Worm (Caenorhabditis elegans) whole organism, L1 larva: Measurements from ENCODE around the gene pyt-1.

Experiments
- C04F5.9 ChIP-seq: sonication (generic microtip); optimal IDR thresholded peaks from 2 replicates; lab custom pipeline; 2016; ENCODE audit warnings: missing genetic modification characterization, missing compliant biosample characterization
- C16A3.4 ChIP-seq: fragments of 150-350 bp; optimal IDR thresholded peaks from 2 replicates; lab custom pipeline; 2014; ENCODE audit warnings: missing biosample characterization, missing genetic modification characterization
- F16B12.6 ChIP-seq: fragments of 150-350 bp; optimal IDR thresholded peaks from 2 replicates; lab custom pipeline; 2014; ENCODE audit warnings: missing biosample characterization, missing genetic modification characterization
- Y116A8C.19 ChIP-seq: sonication (generic microtip); optimal IDR thresholded peaks from 2 replicates; lab custom pipeline; 2016; ENCODE audit warnings: missing compliant biosample characterization, missing genetic modification characterization, borderline replicate concordance
- alr-1 ChIP-seq: fragments of 200-800 bp; sonication (Bioruptor generic); optimal IDR thresholded peaks from 2 replicates; lab custom pipeline; 2018; ENCODE audit warnings: borderline replicate concordance, mild to moderate bottlenecking, missing genetic modification characterization, missing compliant biosample characterization
- ama-1 ChIP-seq: fragments of 150-350 bp; optimal IDR thresholded peaks from 2 replicates; lab custom pipeline; 2014
- blmp-1 ChIP-seq: fragments of 150-350 bp; optimal IDR thresholded peaks from 2 replicates; lab custom pipeline; 2014; ENCODE audit warnings: missing biosample characterization, missing genetic modification characterization
- ceh-82 ChIP-seq, 3 experiments: fragments of 150-350 bp in 1 of 3; sonication (generic microtip) in 2 of 3; optimal IDR thresholded peaks; 2 replicates each; lab custom pipeline; 2014 to 2017; ENCODE audit warnings: missing biosample characterization in 3 of 3, missing genetic modification characterization in 3 of 3
- ceh-90 ChIP-seq: sonication (generic microtip); optimal IDR thresholded peaks from 2 replicates; lab custom pipeline; 2016; ENCODE audit warnings: missing genetic modification characterization, missing compliant biosample characterization
- ces-1 ChIP-seq: fragments of 150-350 bp; optimal IDR thresholded peaks from 2 replicates; lab custom pipeline; 2014; ENCODE audit warnings: missing biosample characterization, missing genetic modification reagents, missing genetic modification characterization
- dsc-1 ChIP-seq: sonication (generic microtip); optimal IDR thresholded peaks from 2 replicates; lab custom pipeline; 2016; ENCODE audit warnings: mild to moderate bottlenecking, missing genetic modification characterization, missing compliant biosample characterization
- efl-1 ChIP-seq, 4 experiments: fragments of 150-350 bp; optimal IDR thresholded peaks in 3 of 4; peaks in 1 of 4; 1 replicate in 1 of 4; 2 replicates in 3 of 4; lab custom pipeline; 2014; ENCODE audit warnings: missing biosample characterization in 2 of 4, missing genetic modification characterization in 2 of 4, missing genetic modification reagents in 2 of 4
- egl-13 ChIP-seq: sonication (generic microtip); optimal IDR thresholded peaks from 2 replicates; lab custom pipeline; 2016; ENCODE audit warnings: missing genotype, missing genetic modification reagents, missing genetic modification characterization, missing compliant biosample characterization
- elt-2 ChIP-seq: sonication (generic microtip); optimal IDR thresholded peaks from 2 replicates; lab custom pipeline; 2016; ENCODE audit warnings: missing genetic modification characterization, mild to moderate bottlenecking, inconsistent platforms, missing compliant biosample characterization, missing genetic modification reagents
- ets-5 ChIP-seq: fragments of 200-800 bp; sonication (Bioruptor generic); IDR thresholded peaks from 2 replicates; pipeline ENCODE4 v1.3.6; 2022; ENCODE audit warnings: missing genetic modification characterization, missing compliant biosample characterization
- fkh-8 ChIP-seq: sonication (generic microtip); optimal IDR thresholded peaks from 2 replicates; lab custom pipeline; 2016; ENCODE audit warnings: mild to moderate bottlenecking, missing genetic modification characterization, missing compliant biosample characterization
- grh-1 ChIP-seq: fragments of 200-800 bp; sonication (Bioruptor generic); IDR thresholded peaks from 2 replicates; pipeline ENCODE4 v1.3.6; 2022; ENCODE audit warnings: missing genetic modification reagents, missing genetic modification characterization, missing compliant biosample characterization
- hlh-17 ChIP-seq: fragments of 200-800 bp; sonication (Bioruptor generic); optimal IDR thresholded peaks from 2 replicates; lab custom pipeline; 2018; ENCODE audit warnings: missing genetic modification characterization, mild to moderate bottlenecking, missing compliant biosample characterization, moderate library complexity, borderline replicate concordance
- hlh-4 ChIP-seq: sonication (generic microtip); optimal IDR thresholded peaks from 2 replicates; lab custom pipeline; 2016; ENCODE audit warnings: mild to moderate bottlenecking, missing genetic modification characterization, missing compliant biosample characterization
- irx-1 ChIP-seq: sonication (generic microtip); optimal IDR thresholded peaks from 2 replicates; lab custom pipeline; 2016; ENCODE audit warnings: missing genetic modification characterization, missing compliant biosample characterization
- isw-1 ChIP-seq: fragments of 200-800 bp; sonication (Bioruptor generic); IDR thresholded peaks from 2 replicates; pipeline ENCODE4 v1.3.6; 2022; ENCODE audit warnings: missing genetic modification characterization, missing compliant biosample characterization
- jun-1 ChIP-seq: fragments of 150-350 bp; optimal IDR thresholded peaks from 2 replicates; lab custom pipeline; 2014; ENCODE audit warnings: missing biosample characterization, missing genetic modification reagents, missing genetic modification characterization
- lin-13 ChIP-seq: fragments of 150-350 bp; optimal IDR thresholded peaks from 2 replicates; lab custom pipeline; 2014; ENCODE audit warnings: missing biosample characterization, missing genetic modification reagents, missing genetic modification characterization
- lin-14 ChIP-seq: fragments of 200-800 bp; sonication (Bioruptor generic); optimal IDR thresholded peaks from 2 replicates; lab custom pipeline; 2018; ENCODE audit warnings: mild to moderate bottlenecking, missing genetic modification characterization, moderate library complexity, missing compliant biosample characterization
- lin-15B ChIP-seq: fragments of 150-350 bp; sonication (generic microtip); optimal IDR thresholded peaks from 3 replicates; lab custom pipeline; 2014; ENCODE audit warnings: missing biosample characterization, missing genetic modification characterization
- lin-35 ChIP-seq, 2 experiments: fragments of 150-350 bp; optimal IDR thresholded peaks; 2 replicates each; lab custom pipeline; 2014; ENCODE audit warnings: missing biosample characterization in 2 of 2, missing genetic modification characterization in 2 of 2, missing genetic modification reagents in 2 of 2
- lsy-2 ChIP-seq, 2 experiments: fragments of 150-350 bp; optimal IDR thresholded peaks; 2 replicates each; lab custom pipeline; 2014; ENCODE audit warnings: missing biosample characterization in 2 of 2, missing genetic modification characterization in 2 of 2
- mab-9 ChIP-seq: fragments of 200-800 bp; sonication (Bioruptor generic); IDR thresholded peaks from 2 replicates; pipeline ENCODE4 v1.3.6; 2022; ENCODE audit warnings: missing genetic modification reagents, missing genetic modification characterization, missing compliant biosample characterization
- mef-2 ChIP-seq: fragments of 150-350 bp; optimal IDR thresholded peaks from 2 replicates; lab custom pipeline; 2014; ENCODE audit warnings: missing biosample characterization, missing genetic modification characterization
- mep-1 ChIP-seq: fragments of 150-350 bp; optimal IDR thresholded peaks from 2 replicates; lab custom pipeline; 2014; ENCODE audit warnings: missing biosample characterization, missing genetic modification characterization
- nhr-12 ChIP-seq: sonication (generic microtip); optimal IDR thresholded peaks from 2 replicates; lab custom pipeline; 2017; ENCODE audit warnings: missing biosample characterization, missing genetic modification characterization
- nhr-19 ChIP-seq: fragments of 200-800 bp; sonication (Bioruptor generic); conservative IDR thresholded peaks from 2 replicates; pipeline ENCODE4 v1.3.6; 2022; ENCODE audit warnings: missing genetic modification characterization, missing compliant biosample characterization
- nhr-237 ChIP-seq: fragments of 150-350 bp; optimal IDR thresholded peaks from 2 replicates; lab custom pipeline; 2014; ENCODE audit warnings: missing biosample characterization, missing genetic modification characterization
- nhr-47 ChIP-seq: sonication (generic microtip); optimal IDR thresholded peaks from 2 replicates; lab custom pipeline; 2016; ENCODE audit warnings: mild to moderate bottlenecking, missing genetic modification characterization, moderate library complexity, missing compliant biosample characterization
- nhr-71 ChIP-seq: sonication (generic microtip); optimal IDR thresholded peaks from 2 replicates; lab custom pipeline; 2016; ENCODE audit warnings: mild to moderate bottlenecking, missing genetic modification characterization, moderate library complexity, missing compliant biosample characterization
- nhr-76 ChIP-seq: sonication (generic microtip); optimal IDR thresholded peaks from 2 replicates; lab custom pipeline; 2017; ENCODE audit warnings: missing biosample characterization, missing genetic modification characterization
- nhr-84 ChIP-seq: sonication (generic microtip); optimal IDR thresholded peaks from 2 replicates; lab custom pipeline; 2017; ENCODE audit warnings: missing biosample characterization, missing genetic modification characterization
- nhr-90 ChIP-seq: sonication (generic microtip); optimal IDR thresholded peaks from 2 replicates; lab custom pipeline; 2016; ENCODE audit warnings: mild to moderate bottlenecking, missing genetic modification characterization, missing compliant biosample characterization; ENCODE audit not compliant: poor library complexity
- pax-3 ChIP-seq: fragments of 200-800 bp; sonication (Bioruptor generic); optimal IDR thresholded peaks from 2 replicates; lab custom pipeline; 2018; ENCODE audit warnings: mild to moderate bottlenecking, missing genetic modification characterization, moderate library complexity, missing compliant biosample characterization
- skn-1 ChIP-seq: fragments of 150-350 bp; optimal IDR thresholded peaks from 2 replicates; lab custom pipeline; 2014; ENCODE audit warnings: missing biosample characterization, missing genetic modification characterization
- snu-23 ChIP-seq: sonication (generic microtip); optimal IDR thresholded peaks from 2 replicates; lab custom pipeline; 2016; ENCODE audit warnings: missing genetic modification characterization, missing compliant biosample characterization
- tlp-1 ChIP-seq: fragments of 150-350 bp; optimal IDR thresholded peaks from 2 replicates; lab custom pipeline; 2014; ENCODE audit warnings: missing biosample characterization, missing genetic modification characterization
- unc-86 ChIP-seq: sonication (generic microtip); optimal IDR thresholded peaks from 2 replicates; lab custom pipeline; 2016; ENCODE audit warnings: missing genetic modification characterization, missing compliant biosample characterization
- vab-15 ChIP-seq: sonication (generic microtip); optimal IDR thresholded peaks from 2 replicates; lab custom pipeline; 2017; ENCODE audit warnings: missing genotype, mild to moderate bottlenecking, missing genetic modification characterization, missing compliant biosample characterization
- xbp-1 ChIP-seq: sonication (generic microtip); optimal IDR thresholded peaks from 2 replicates; lab custom pipeline; 2016; ENCODE audit warnings: missing genetic modification characterization, missing compliant biosample characterization
- zip-4 ChIP-seq: fragments of 200-800 bp; sonication (Bioruptor generic); optimal IDR thresholded peaks from 2 replicates; lab custom pipeline; 2018; ENCODE audit warnings: mild to moderate bottlenecking, missing genetic modification characterization, moderate library complexity, missing compliant biosample characterization
- ztf-11 ChIP-seq, 2 experiments: sonication (generic microtip); optimal IDR thresholded peaks; 2 replicates each; lab custom pipeline; 2016 to 2017; ENCODE audit warnings: missing genetic modification characterization in 2 of 2, missing biosample characterization in 1 of 2, missing compliant biosample characterization in 1 of 2

The pyt-1 gene

DNA sequence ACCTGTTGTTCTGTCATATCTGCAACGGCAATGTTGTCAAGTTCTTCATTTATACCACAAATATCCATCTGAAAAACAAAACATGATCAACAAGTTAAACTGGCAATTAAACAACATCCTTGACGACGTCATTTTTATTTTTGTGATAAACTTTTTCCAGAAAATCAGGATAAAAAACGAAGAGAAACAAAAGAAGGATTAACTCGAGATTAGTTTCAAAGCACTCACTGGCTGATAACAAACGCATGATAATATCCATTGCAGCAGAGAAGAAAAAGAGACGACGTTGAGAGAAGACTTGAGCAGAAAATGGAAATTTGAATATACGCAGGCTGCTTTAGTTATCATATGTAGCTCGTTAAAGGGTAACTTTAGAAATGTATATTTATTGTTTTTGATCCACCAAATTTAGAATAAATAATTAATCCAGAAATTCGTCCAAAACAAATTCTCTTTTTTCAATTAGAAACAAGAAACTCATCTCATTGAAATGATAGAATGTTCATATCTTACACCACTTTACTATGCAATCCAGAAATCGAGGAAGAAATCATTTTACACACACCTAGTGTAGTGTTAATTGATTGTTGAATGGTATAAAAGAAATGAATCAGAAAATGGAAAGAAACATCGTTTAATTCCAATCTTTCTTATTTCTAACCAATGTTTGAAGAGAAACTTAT is 12.1 kb upstream of the pyt-1 start, which contains the start of the genes C12D8.21 and col-148 (continued):
- TF ChIP-seq mab-9 (GFP tag; lab: Robert Waterston, UW) (no peak), elt-2 (no peak), dsc-1 (peak; percentile 96), ets-5 (no peak), lin-35 (GFP tag; optimal IDR thresholded peaks at IDR 0.05; lab: Kevin White, UChicago) (no peak), jun-1 (tag; lab: Kevin White, UChicago) (no peak)

DNA sequence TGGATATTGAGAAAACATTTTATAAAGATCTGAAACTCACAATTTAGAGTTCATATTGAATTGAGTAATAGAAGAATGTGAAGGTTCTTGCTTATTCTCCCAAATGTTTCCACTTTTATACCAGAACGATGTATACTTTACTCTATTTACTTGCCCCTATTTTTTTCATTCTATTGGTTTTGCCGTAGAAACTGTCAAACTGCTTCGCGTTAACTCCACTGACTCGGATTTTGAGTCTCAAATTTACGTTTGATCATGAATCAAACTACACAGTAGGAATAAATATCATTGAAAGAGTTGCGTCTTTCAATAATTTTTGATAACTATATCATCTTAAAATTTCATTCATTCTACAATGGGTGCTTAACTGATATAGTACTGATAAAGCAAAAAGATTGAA is 10.7 kb upstream of the pyt-1 start, which contains the start of gene fipr-8:
Gene fipr-8 (minus strand): TSS at position 101 of the 400 bp plus-strand sequence.
- TF ChIP-seq Y116A8C.19 (tag; lab: Kevin White, UChicago) = no peak
- TF ChIP-seq zip-4 (GFP tag; lab: Kevin White, UChicago) = no peak
- TF ChIP-seq nhr-12 (tag; lab: Kevin White, UChicago) = no peak
- TF ChIP-seq irx-1 (tag; lab: Kevin White, UChicago) = no peak
- no peak for TF ChIP-seq lin-14 (GFP tag; lab: Kevin White, UChicago)
- TF ChIP-seq isw-1 (GFP tag; lab: Robert Waterston, UW) = no peak
- no peak for TF ChIP-seq C04F5.9 (tag; lab: Kevin White, UChicago)
- TF ChIP-seq nhr-84 (tag; lab: Kevin White, UChicago) = no peak
- TF ChIP-seq nhr-90 = no peak

DNA sequence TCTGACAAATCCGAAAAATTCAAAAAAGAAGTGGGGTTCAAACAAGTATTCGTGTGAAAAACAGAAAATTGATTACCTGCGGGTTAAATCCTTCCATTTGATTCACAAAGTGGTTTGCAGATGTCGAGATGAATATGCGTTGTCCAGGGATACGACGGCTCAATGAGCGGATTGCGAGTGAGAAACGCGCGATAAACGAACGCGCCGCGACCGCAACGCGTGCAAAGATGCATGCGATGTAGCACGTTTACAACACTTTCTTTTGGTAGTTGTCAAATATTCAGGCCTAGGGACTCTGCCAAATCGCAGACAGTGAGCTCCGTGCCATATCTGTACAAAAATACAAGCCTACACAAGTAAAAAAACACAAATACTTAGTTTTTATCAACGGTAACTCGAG is 9.5 kb upstream of the pyt-1 start, which contains the start of gene fubl-1:
Gene fubl-1 (minus strand): TSS at position 202 of the 400 bp plus-strand sequence.
- TF ChIP-seq mep-1 (tag; lab: Kevin White, UChicago) = no peak
- TF ChIP-seq pax-3 (tag; lab: Kevin White, UChicago) = no peak
- no peak for TF ChIP-seq hlh-4 (tag; lab: Kevin White, UChicago)
- no peak for TF ChIP-seq ceh-90 (tag; lab: Kevin White, UChicago)
- peak; percentile 18 for TF ChIP-seq snu-23 (GFP tag; lab: Kevin White, UChicago)
- TF ChIP-seq efl-1 (optimal IDR thresholded peaks at IDR 0.05; lab: Kevin White, UChicago) = peak; percentile 37 to 42
- TF ChIP-seq efl-1 (GFP tag; optimal IDR thresholded peaks at IDR 0.05 in 1 of 2; lab: Kevin White, UChicago) = peak in 1 of 2 experiments; percentile 27
- no peak for TF ChIP-seq jun-1 (tag; lab: Kevin White, UChicago)
- peak; percentile 43 for TF ChIP-seq lin-14 (GFP tag; lab: Kevin White, UChicago)
- peak; percentile 28 for TF ChIP-seq skn-1
- peak in 1 of 3 experiments; percentile 61 for TF ChIP-seq ceh-82 (tag; optimal IDR thresholded peaks at IDR 0.05; lab: Kevin White, UChicago)
- no peak for TF ChIP-seq ces-1 (GFP tag; lab: Kevin White, UChicago)
- TF ChIP-seq nhr-76 (tag; lab: Kevin White, UChicago) = no peak
- no peak for TF ChIP-seq tlp-1 (tag; lab: Kevin White, UChicago)
- TF ChIP-seq vab-15 (tag; lab: Kevin White, UChicago) = no peak
- TF ChIP-seq nhr-47 (tag; lab: Kevin White, UChicago) = no peak
- no peak for TF ChIP-seq mef-2
- TF ChIP-seq F16B12.6 (tag; lab: Kevin White, UChicago) = no peak
- peak; percentile 55 for TF ChIP-seq lin-15B
- no peak for TF ChIP-seq grh-1 (GFP tag; lab: Robert Waterston, UW)
- TF ChIP-seq egl-13 = no peak
- TF ChIP-seq fkh-8 (tag; lab: Kevin White, UChicago) = peak; percentile 74
- TF ChIP-seq nhr-71 (tag; lab: Kevin White, UChicago) = peak; percentile 24
- no peak for TF ChIP-seq lin-13 (GFP tag; lab: Kevin White, UChicago)
- peak; percentile 8 for TF ChIP-seq C16A3.4
- no peak for TF ChIP-seq nhr-19 (GFP tag; lab: Robert Waterston, UW)
- peak; percentile 10 for TF ChIP-seq xbp-1 (tag; lab: Kevin White, UChicago)
- peak; percentile 13 for TF ChIP-seq blmp-1
- no peak for TF ChIP-seq unc-86
- peak; percentile 9 to 58 for TF ChIP-seq lsy-2 (tag; optimal IDR thresholded peaks at IDR 0.05; lab: Kevin White, UChicago)
- no peak for TF ChIP-seq hlh-17
- peak; percentile 25 for TF ChIP-seq dsc-1
- TF ChIP-seq nhr-90 = no peak
- TF ChIP-seq ztf-11 (tag; optimal IDR thresholded peaks at IDR 0.05; lab: Kevin White, UChicago) = no peak
- no peak for TF ChIP-seq alr-1 (tag; lab: Kevin White, UChicago)
- TF ChIP-seq lin-35 (GFP tag; optimal IDR thresholded peaks at IDR 0.05; lab: Kevin White, UChicago) = peak; percentile 50 to 64
- no peak for TF ChIP-seq ama-1 (lab: Kevin White, UChicago)
- TF ChIP-seq nhr-237 (tag; lab: Kevin White, UChicago) = no peak
